In the genomic region with DNA sequence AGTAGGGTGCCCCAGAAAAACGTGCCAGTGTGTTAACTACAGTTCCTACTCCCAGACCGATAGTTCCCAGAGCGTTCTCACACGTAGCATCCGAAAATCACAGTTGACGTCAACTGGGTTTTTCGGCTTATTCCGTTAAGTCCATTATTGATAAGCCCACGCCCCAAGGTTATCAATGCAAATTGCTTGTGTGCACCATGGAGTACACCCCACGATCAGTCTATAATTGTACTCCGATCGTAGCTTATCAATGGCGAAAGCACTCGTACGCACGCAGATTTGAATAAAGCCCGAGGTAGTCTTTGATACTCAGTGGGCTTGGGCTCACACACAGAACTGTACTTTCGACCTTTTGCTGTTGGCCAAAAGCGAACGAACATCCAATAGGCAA, we compare ENCODE assay signal across 3 fruit fly cellular contexts.
TF ChIP-seq lines count a peak whose summit lies in the region.

No protein-coding gene starts in this region.

- no peak for TF ChIP-seq CTCF in whole organism, embryonic (GFP tag; optimal IDR thresholded peaks at IDR 0.05; lab: Kevin White, UChicago)

TF ChIP-seq in whole organism, embryonic, 481 proteins besides CTCF, POLR2A, EP300 and RAD21:
- peak; percentile 6 for TF ChIP-seq cwo (GFP tag; optimal IDR thresholded peaks at IDR 0.05; lab: Kevin White, UChicago)
- 0 out of 2 replicates have a peak, but pooled peaks have one; percentile 17 for TF ChIP-seq Nf-YA (GFP tag; IDR thresholded peaks at IDR 0.05; lab: Robert Waterston, UW)
- no peak for TF ChIP-seq caup (GFP tag; optimal IDR thresholded peaks at IDR 0.05; lab: Kevin White, UChicago; ENCODE audit: severe bottlenecking)
TF ChIP-seq in whole organism, embryonic: peak in this region for 2.

TF ChIP-seq in whole organism, prepupa, 60 proteins besides CTCF, POLR2A, EP300 and RAD21:
- no peak for TF ChIP-seq Lpt (GFP tag; optimal IDR thresholded peaks at IDR 0.05; lab: Kevin White, UChicago)
- no peak for TF ChIP-seq CG11902 (GFP tag; optimal IDR thresholded peaks at IDR 0.05; lab: Kevin White, UChicago)
- peak; percentile 94 for TF ChIP-seq svp (GFP tag; lab: Kevin White, UChicago)
- TF ChIP-seq CG31627 (GFP tag; optimal IDR thresholded peaks at IDR 0.05; lab: Kevin White, UChicago): no peak
- no peak for TF ChIP-seq CG4318 (GFP tag; optimal IDR thresholded peaks at IDR 0.05; lab: Kevin White, UChicago)
- no peak for TF ChIP-seq lz (GFP tag; optimal IDR thresholded peaks at IDR 0.05; lab: Kevin White, UChicago)
- no peak for TF ChIP-seq dsx (GFP tag; optimal IDR thresholded peaks at IDR 0.05; lab: Kevin White, UChicago; ENCODE audit: poor library complexity, severe bottlenecking)
- TF ChIP-seq CG6854 (GFP tag; optimal IDR thresholded peaks at IDR 0.05; lab: Kevin White, UChicago): no peak

TF ChIP-seq in whole organism, wandering third instar larva, 38 proteins besides CTCF, POLR2A, EP300 and RAD21:
- TF ChIP-seq Rel (GFP tag; optimal IDR thresholded peaks at IDR 0.05; lab: Kevin White, UChicago): no peak
- TF ChIP-seq Rel (tag; optimal IDR thresholded peaks at IDR 0.05; lab: Kevin White, UChicago): peak; percentile 64
- TF ChIP-seq ey (GFP tag; optimal IDR thresholded peaks at IDR 0.05; lab: Kevin White, UChicago): no peak
- TF ChIP-seq br (GFP tag; optimal IDR thresholded peaks at IDR 0.05; lab: Kevin White, UChicago): no peak
